Worm (Caenorhabditis elegans) whole organism, late embryonic: ENCODE measurements around the gene anp-1.
"Not testable (repeated sequence)": the region's sequence is repeated elsewhere in the genome, so short reads cannot be mapped to it uniquely, and the experiment has no call there.

Source experiments
- F13H6.1 ChIP-seq: sonication (generic microtip); optimal IDR thresholded peaks from 2 replicates; lab custom pipeline; 2016; ENCODE audit warnings: missing genetic modification characterization, missing compliant biosample characterization
- K09A11.1 ChIP-seq: sonication (generic microtip); optimal IDR thresholded peaks from 2 replicates; lab custom pipeline; 2017; ENCODE audit warnings: antibody characterized with exemption, mild to moderate bottlenecking, missing genetic modification characterization, missing compliant biosample characterization; ENCODE audit not compliant: insufficient read depth
- ahr-1 ChIP-seq: sonication (generic microtip); optimal IDR thresholded peaks from 2 replicates; lab custom pipeline; 2016; ENCODE audit warnings: missing genetic modification characterization, missing compliant biosample characterization
- ceh-19 ChIP-seq: fragments of 200-800 bp; sonication (Bioruptor generic); optimal IDR thresholded peaks from 2 replicates; lab custom pipeline; 2018; ENCODE audit warnings: mild to moderate bottlenecking, missing genetic modification characterization, missing compliant biosample characterization
- ceh-24 ChIP-seq: sonication (generic microtip); optimal IDR thresholded peaks from 2 replicates; lab custom pipeline; 2016; ENCODE audit warnings: mild to moderate bottlenecking, missing genetic modification characterization, missing compliant biosample characterization
- ceh-48 ChIP-seq: sonication (generic microtip); optimal IDR thresholded peaks from 2 replicates; lab custom pipeline; 2016; ENCODE audit warnings: missing genetic modification characterization, inconsistent platforms, missing compliant biosample characterization
- ceh-6 ChIP-seq: fragments of 200-800 bp; sonication (Bioruptor generic); optimal IDR thresholded peaks from 2 replicates; lab custom pipeline; 2018; ENCODE audit warnings: mild to moderate bottlenecking, missing genetic modification characterization, missing compliant biosample characterization
- che-1 ChIP-seq: sonication (generic microtip); optimal IDR thresholded peaks from 2 replicates; lab custom pipeline; 2016; ENCODE audit warnings: mild to moderate bottlenecking, missing genetic modification characterization, missing compliant biosample characterization
- dmd-4 ChIP-seq: sonication (generic microtip); optimal IDR thresholded peaks from 2 replicates; lab custom pipeline; 2016; ENCODE audit warnings: borderline replicate concordance, missing genetic modification characterization, missing compliant biosample characterization
- dve-1 ChIP-seq: sonication (generic microtip); optimal IDR thresholded peaks from 2 replicates; lab custom pipeline; 2017; ENCODE audit warnings: antibody characterized with exemption, mild to moderate bottlenecking, missing genetic modification characterization, missing compliant biosample characterization
- elt-2 ChIP-seq: sonication (generic microtip); optimal IDR thresholded peaks from 2 replicates; lab custom pipeline; 2016; ENCODE audit warnings: missing genetic modification reagents, missing genetic modification characterization, missing compliant biosample characterization
- elt-4 ChIP-seq: sonication (generic microtip); optimal IDR thresholded peaks from 2 replicates; lab custom pipeline; 2016; ENCODE audit warnings: missing genetic modification characterization, missing compliant biosample characterization
- ets-4 ChIP-seq: sonication (generic microtip); optimal IDR thresholded peaks from 2 replicates; lab custom pipeline; 2016; ENCODE audit warnings: missing genetic modification characterization, missing compliant biosample characterization
- fax-1 ChIP-seq: sonication (generic microtip); optimal IDR thresholded peaks from 2 replicates; lab custom pipeline; 2016; ENCODE audit warnings: missing genotype, missing genetic modification characterization, missing compliant biosample characterization
- gmeb-2 ChIP-seq: sonication (generic microtip); optimal IDR thresholded peaks from 2 replicates; lab custom pipeline; 2016; ENCODE audit warnings: missing genetic modification characterization, inconsistent platforms, missing compliant biosample characterization
- hlh-13 ChIP-seq: fragments of 200-800 bp; sonication (Bioruptor generic); optimal IDR thresholded peaks from 2 replicates; lab custom pipeline; 2018; ENCODE audit warnings: mild to moderate bottlenecking, missing genetic modification characterization, missing compliant biosample characterization
- hlh-30 ChIP-seq: sonication (generic microtip); optimal IDR thresholded peaks from 2 replicates; lab custom pipeline; 2017; ENCODE audit warnings: antibody characterized with exemption, missing genetic modification characterization, missing compliant biosample characterization; ENCODE audit not compliant: insufficient read depth
- madf-2 ChIP-seq: sonication (generic microtip); optimal IDR thresholded peaks from 2 replicates; lab custom pipeline; 2017; ENCODE audit warnings: missing genetic modification characterization, missing compliant biosample characterization
- nhr-232 ChIP-seq: sonication (generic microtip); optimal IDR thresholded peaks from 2 replicates; lab custom pipeline; 2016; ENCODE audit warnings: missing genetic modification characterization, missing compliant biosample characterization
- npax-4 ChIP-seq: sonication (generic microtip); optimal IDR thresholded peaks from 2 replicates; lab custom pipeline; 2016; ENCODE audit warnings: missing genetic modification characterization, missing compliant biosample characterization
- odd-2 ChIP-seq: sonication (generic microtip); optimal IDR thresholded peaks from 2 replicates; lab custom pipeline; 2017; ENCODE audit warnings: antibody characterized with exemption, mild to moderate bottlenecking, missing genetic modification characterization, missing compliant biosample characterization
- pag-3 ChIP-seq: sonication (generic microtip); optimal IDR thresholded peaks from 2 replicates; lab custom pipeline; 2016; ENCODE audit warnings: missing compliant biosample characterization, missing genetic modification characterization, borderline replicate concordance
- pha-2 ChIP-seq: sonication (generic microtip); optimal IDR thresholded peaks from 2 replicates; lab custom pipeline; 2017; ENCODE audit warnings: mild to moderate bottlenecking, missing genetic modification characterization, missing compliant biosample characterization
- pros-1 ChIP-seq: fragments of 150-350 bp; optimal IDR thresholded peaks from 2 replicates; lab custom pipeline; 2014; ENCODE audit warnings: missing biosample characterization, missing genetic modification reagents, missing genetic modification characterization
- rnt-1 ChIP-seq: sonication (generic microtip); optimal IDR thresholded peaks from 2 replicates; lab custom pipeline; 2016; ENCODE audit warnings: missing genetic modification characterization, missing compliant biosample characterization
- sdc-2 ChIP-seq: sonication (generic microtip); optimal IDR thresholded peaks from 2 replicates; lab custom pipeline; 2016; ENCODE audit warnings: missing genotype, missing genetic modification characterization, missing compliant biosample characterization
- sox-4 ChIP-seq: sonication (generic microtip); optimal IDR thresholded peaks from 2 replicates; lab custom pipeline; 2017; ENCODE audit warnings: mild to moderate bottlenecking, missing genetic modification characterization, inconsistent platforms, missing compliant biosample characterization
- tbx-2 ChIP-seq: sonication (generic microtip); optimal IDR thresholded peaks from 2 replicates; lab custom pipeline; 2016; ENCODE audit warnings: missing genetic modification characterization, missing compliant biosample characterization
- tbx-7 ChIP-seq: sonication (generic microtip); optimal IDR thresholded peaks from 2 replicates; lab custom pipeline; 2016; ENCODE audit warnings: missing genotype, missing genetic modification characterization, missing compliant biosample characterization
- ttx-3 ChIP-seq: sonication (generic microtip); optimal IDR thresholded peaks from 2 replicates; lab custom pipeline; 2016; ENCODE audit warnings: missing genetic modification reagents, missing genetic modification characterization, missing compliant biosample characterization
- unc-3 ChIP-seq, 2 experiments: fragments of 200-800 bp in 1 of 2; sonication (Bioruptor generic) in 1 of 2; sonication (generic microtip) in 1 of 2; conservative IDR thresholded peaks in 1 of 2; optimal IDR thresholded peaks in 1 of 2; 2 replicates each; pipeline versions ENCODE4 v1.3.6 to Lab custom; 2016 to 2022; ENCODE audit warnings: missing compliant biosample characterization in 2 of 2, missing genetic modification characterization in 2 of 2, missing genetic modification reagents in 1 of 2
- unc-55 ChIP-seq: sonication (generic microtip); optimal IDR thresholded peaks from 2 replicates; lab custom pipeline; 2017; ENCODE audit warnings: missing biosample characterization, missing genetic modification reagents, missing genetic modification characterization
- unc-86 ChIP-seq: sonication (generic microtip); optimal IDR thresholded peaks from 2 replicates; lab custom pipeline; 2016; ENCODE audit warnings: missing genetic modification characterization, missing compliant biosample characterization
- zip-5 ChIP-seq: sonication (generic microtip); optimal IDR thresholded peaks from 2 replicates; lab custom pipeline; 2016; ENCODE audit warnings: missing genetic modification characterization, missing compliant biosample characterization

Gene anp-1

ce11 chrV:12835388-12835787 lies 23.9 kb upstream of the anp-1 start, which contains the start of gene C44H9.4:
Gene C44H9.4 (plus strand): TSS chrV:12835688.
- TF ChIP-seq hlh-30 (tag; lab: Kevin White, UChicago) = no peak

DNA sequence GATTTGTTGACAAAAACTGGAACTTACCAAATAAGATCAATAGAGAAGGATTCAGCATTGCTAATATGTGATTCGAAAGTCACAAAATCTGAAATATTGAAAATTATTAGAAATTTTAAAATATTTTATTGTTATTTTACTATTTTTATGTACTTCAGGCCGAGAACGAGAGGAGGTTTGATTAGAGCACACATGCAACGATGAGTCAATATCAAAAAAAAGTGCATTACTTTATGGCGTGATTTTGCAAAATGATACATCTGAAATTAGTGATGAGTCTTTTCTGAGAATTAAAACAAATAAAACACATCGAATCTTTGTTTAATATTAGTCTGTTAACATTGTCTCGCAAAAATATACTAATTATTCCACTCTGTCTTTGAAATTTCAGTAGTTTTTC lies 14.5 kb upstream of the anp-1 start:
- TF ChIP-seq dve-1 (tag; lab: Kevin White, UChicago) (no peak), tbx-7 (tag; lab: Kevin White, UChicago) (no peak), ceh-24 (tag; lab: Kevin White, UChicago) (no peak)

ce11 chrV:12845247-12845646 lies 14.0 kb upstream of the anp-1 start, which contains the start of gene C44H9.6:
Gene C44H9.6 (minus strand): TSS chrV:12845347.
- TF ChIP-seq fax-1 (tag; lab: Kevin White, UChicago) (no peak), ets-4 (tag; lab: Kevin White, UChicago) (no peak), gmeb-2 (tag; lab: Kevin White, UChicago) (no peak), dve-1 (tag; lab: Kevin White, UChicago) (no peak), ahr-1 (tag; lab: Kevin White, UChicago) (no peak), rnt-1 (tag; lab: Kevin White, UChicago) (no peak), zip-5 (tag; lab: Kevin White, UChicago) (no peak), che-1 (no peak), F13H6.1 (tag; lab: Kevin White, UChicago) (no peak), npax-4 (tag; lab: Kevin White, UChicago) (no peak)
- TF ChIP-seq, all 69 proteins: peak for 0

DNA sequence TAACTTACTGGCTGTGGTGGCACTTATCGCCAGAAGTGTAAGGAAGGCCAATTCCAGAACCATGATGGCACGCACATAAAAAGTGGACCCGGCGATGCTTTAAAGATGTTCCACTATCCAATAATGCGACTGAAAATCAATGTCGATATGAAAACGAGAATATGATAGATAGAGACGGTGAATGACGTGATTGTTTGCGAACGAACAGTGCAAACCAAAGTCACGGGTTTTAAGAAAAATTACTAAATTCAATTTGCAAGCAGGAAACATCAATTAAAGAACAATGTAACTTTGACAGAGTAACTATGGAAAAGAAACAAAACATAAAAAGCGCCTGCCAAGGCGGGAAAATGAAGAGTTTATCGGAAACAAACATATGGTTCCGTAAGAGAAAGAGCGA lies 9.5 kb upstream of the anp-1 start, which contains the start of gene C44H9.5:
Gene C44H9.5 (minus strand): TSS at position 129 of the 400 bp plus-strand sequence.
- TF ChIP-seq ttx-3 (tag; lab: Kevin White, UChicago) = no peak
- no peak for TF ChIP-seq dmd-4 (tag; lab: Kevin White, UChicago)
- no peak for TF ChIP-seq K09A11.1 (tag; lab: Kevin White, UChicago)
- TF ChIP-seq ceh-6 (GFP tag; lab: Kevin White, UChicago) = no peak

ce11 chrV:12852355-12852754 lies 6.9 kb upstream of the anp-1 start:
- TF ChIP-seq dmd-4 (tag; lab: Kevin White, UChicago) (no peak), elt-2 (peak; percentile 51)

- TF ChIP-seq madf-2 = no peak
- TF ChIP-seq pros-1 (tag; lab: Kevin White, UChicago) = no peak
- TF ChIP-seq unc-55 (GFP tag; lab: Kevin White, UChicago) = no peak
- TF ChIP-seq elt-2 = peak; percentile 53
- no peak for TF ChIP-seq unc-3 (GFP tag; conservative IDR thresholded peaks at IDR 0.05; lab: Robert Waterston, UW)
- TF ChIP-seq unc-3 (tag; optimal IDR thresholded peaks at IDR 0.05; lab: Kevin White, UChicago) = no peak
Observed at ce11 chrV:12854766-12855165, 4.5 kb upstream of the anp-1 start, which contains the start of gene C44H9.7. Gene C44H9.7 (minus strand): TSS chrV:12854866.

DNA sequence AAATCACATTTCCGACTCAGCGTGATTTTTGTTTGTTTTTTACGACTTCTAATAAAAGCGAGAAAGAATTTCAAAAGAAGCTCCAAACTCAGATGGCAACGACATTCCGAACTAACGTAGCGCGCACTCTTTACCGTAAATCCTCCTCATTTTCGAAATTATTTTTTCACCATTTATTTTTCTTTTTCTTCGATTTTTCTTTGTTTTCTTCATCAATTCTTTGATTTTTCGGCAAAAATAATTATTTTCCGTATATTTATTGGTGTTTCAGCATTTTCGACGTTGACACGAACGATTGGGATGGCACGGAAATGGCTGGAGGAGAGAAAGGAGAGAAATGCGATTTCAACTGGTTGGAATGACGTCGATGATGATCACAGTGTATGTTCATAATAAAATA lies 6.4 kb downstream of the anp-1 start, which contains the start of gene T07F10.5:
Gene T07F10.5 (plus strand): TSS at position 301 of the 400 bp plus-strand sequence.
- not testable (repeated sequence) for TF ChIP-seq gmeb-2, pha-2, dmd-4 (tag; lab: Kevin White, UChicago)

DNA sequence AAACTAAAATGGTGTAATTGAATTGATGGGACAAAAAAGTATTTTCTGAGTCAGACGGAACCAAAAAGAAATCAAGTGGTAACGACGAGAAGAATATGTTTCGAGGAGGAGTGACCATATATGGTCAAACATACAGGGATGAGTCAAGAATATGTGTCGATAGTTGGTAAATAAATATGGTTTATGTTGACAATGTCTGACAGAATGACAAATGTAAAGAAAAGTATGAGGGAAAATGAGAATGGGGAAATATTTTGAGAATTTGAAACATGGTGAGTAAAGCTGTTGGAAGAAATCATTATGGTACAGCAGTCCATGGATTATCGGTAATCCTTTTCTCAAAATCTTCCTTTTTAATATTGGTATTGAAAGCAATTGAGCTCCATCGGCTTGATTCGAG lies 8.8 kb downstream of the anp-1 start, which contains the start of gene nspg-1:
Gene nspg-1 (minus strand): TSS at position 101 of the 400 bp plus-strand sequence.
- TF ChIP-seq ceh-19 (GFP tag; lab: Kevin White, UChicago) = no peak
- no peak for TF ChIP-seq tbx-2 (tag; lab: Kevin White, UChicago)
- no peak for TF ChIP-seq ttx-3 (tag; lab: Kevin White, UChicago)
- no peak for TF ChIP-seq ceh-48 (tag; lab: Kevin White, UChicago)
- no peak for TF ChIP-seq odd-2 (tag; lab: Kevin White, UChicago)
- no peak for TF ChIP-seq sox-4
- no peak for TF ChIP-seq nhr-232
- no peak for TF ChIP-seq hlh-30 (tag; lab: Kevin White, UChicago)
- no peak for TF ChIP-seq elt-4 (tag; lab: Kevin White, UChicago)
- TF ChIP-seq sdc-2 (tag; lab: Kevin White, UChicago) = no peak
- no peak for TF ChIP-seq pag-3 (tag; lab: Kevin White, UChicago)
- TF ChIP-seq hlh-13 (GFP tag; lab: Kevin White, UChicago) = no peak
- TF ChIP-seq unc-86 (tag; lab: Kevin White, UChicago) = no peak
